Worm (Caenorhabditis elegans): ENCODE results near the gene ttll-5.

DNA sequence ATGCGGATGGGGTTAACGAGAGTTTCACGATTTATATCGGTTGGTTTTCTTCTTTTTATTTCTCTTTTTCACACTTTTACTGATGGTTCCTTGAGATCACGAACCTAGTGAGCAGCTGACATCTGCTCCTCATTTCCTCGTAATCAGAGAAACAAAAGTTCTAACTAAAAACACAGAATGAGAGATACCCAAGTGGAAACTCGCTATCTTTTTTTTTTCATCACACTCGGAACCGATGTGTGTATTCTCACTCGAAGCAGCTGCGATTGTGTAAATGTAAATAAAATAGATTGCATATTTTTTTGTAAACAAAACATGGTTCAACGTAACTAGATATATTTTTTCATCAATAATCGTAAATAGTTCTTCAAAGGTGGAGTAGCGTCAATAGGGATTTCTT, 2.5 kb upstream of the ttll-5 start:
- TF ChIP-seq nhr-28 (tag; optimal IDR thresholded peaks at IDR 0.05) = no peak
- no peak for TF ChIP-seq lin-1 (GFP tag; IDR thresholded peaks at IDR 0.05)
- no peak for TF ChIP-seq lin-39 (tag; optimal IDR thresholded peaks at IDR 0.05)
- TF ChIP-seq lin-13 (GFP tag; optimal IDR thresholded peaks at IDR 0.05) = no peak
- no peak for TF ChIP-seq ceh-82 (tag; optimal IDR thresholded peaks at IDR 0.05)
- no peak for TF ChIP-seq unc-62 (GFP tag; optimal IDR thresholded peaks at IDR 0.05 in 1 of 2)
- TF ChIP-seq unc-62 (tag; optimal IDR thresholded peaks at IDR 0.05) = no peak
- TF ChIP-seq F10B5.3 (tag; optimal IDR thresholded peaks at IDR 0.05) = no peak
- no peak for TF ChIP-seq Y48G9A.11 (GFP tag; IDR thresholded peaks at IDR 0.05)
- no peak for TF ChIP-seq ztf-11 (tag; optimal IDR thresholded peaks at IDR 0.05)
